Worm (Caenorhabditis elegans) whole organism, dauer: ENCODE data around the gene rpl-9.

Experiments used
- unc-62 ChIP-seq: sonication (generic microtip); optimal IDR thresholded peaks from 2 replicates; lab custom pipeline; 2017; ENCODE audit warnings: missing biosample characterization, missing genetic modification reagents, missing genetic modification characterization

Gene rpl-9

ce11 chrIII:7535347-7535746 lies 37.3 kb downstream of the rpl-9 start:
- no peak for TF ChIP-seq unc-62 (GFP tag; lab: Kevin White, UChicago)

ce11 chrIII:7534648-7535047 lies 38.0 kb downstream of the rpl-9 start:
- no peak for TF ChIP-seq unc-62 (GFP tag; lab: Kevin White, UChicago)

ce11 chrIII:7533012-7533411 lies 39.6 kb downstream of the rpl-9 start:
- no peak for TF ChIP-seq unc-62 (GFP tag; lab: Kevin White, UChicago)

- TF ChIP-seq unc-62 (GFP tag; lab: Kevin White, UChicago) = no peak
These were observed 41.2 kb downstream of the rpl-9 start for ce11 chrIII:7531385-7531784.

ce11 chrIII:7530830-7531229 lies 41.8 kb downstream of the rpl-9 start:
- no peak for TF ChIP-seq unc-62 (GFP tag; lab: Kevin White, UChicago)

- no peak for TF ChIP-seq unc-62 (GFP tag; lab: Kevin White, UChicago)
These were observed 42.5 kb downstream of the rpl-9 start for ce11 chrIII:7530108-7530507.

- no peak for TF ChIP-seq unc-62 (GFP tag; lab: Kevin White, UChicago)
These were observed 45.6 kb downstream of the rpl-9 start for ce11 chrIII:7526974-7527466.

- no peak for TF ChIP-seq unc-62 (GFP tag; lab: Kevin White, UChicago)
These were observed 47.7 kb downstream of the rpl-9 start for ce11 chrIII:7524830-7525344.
